Fruit fly (Drosophila melanogaster): ENCODE results near the gene CG7546.

DNA sequence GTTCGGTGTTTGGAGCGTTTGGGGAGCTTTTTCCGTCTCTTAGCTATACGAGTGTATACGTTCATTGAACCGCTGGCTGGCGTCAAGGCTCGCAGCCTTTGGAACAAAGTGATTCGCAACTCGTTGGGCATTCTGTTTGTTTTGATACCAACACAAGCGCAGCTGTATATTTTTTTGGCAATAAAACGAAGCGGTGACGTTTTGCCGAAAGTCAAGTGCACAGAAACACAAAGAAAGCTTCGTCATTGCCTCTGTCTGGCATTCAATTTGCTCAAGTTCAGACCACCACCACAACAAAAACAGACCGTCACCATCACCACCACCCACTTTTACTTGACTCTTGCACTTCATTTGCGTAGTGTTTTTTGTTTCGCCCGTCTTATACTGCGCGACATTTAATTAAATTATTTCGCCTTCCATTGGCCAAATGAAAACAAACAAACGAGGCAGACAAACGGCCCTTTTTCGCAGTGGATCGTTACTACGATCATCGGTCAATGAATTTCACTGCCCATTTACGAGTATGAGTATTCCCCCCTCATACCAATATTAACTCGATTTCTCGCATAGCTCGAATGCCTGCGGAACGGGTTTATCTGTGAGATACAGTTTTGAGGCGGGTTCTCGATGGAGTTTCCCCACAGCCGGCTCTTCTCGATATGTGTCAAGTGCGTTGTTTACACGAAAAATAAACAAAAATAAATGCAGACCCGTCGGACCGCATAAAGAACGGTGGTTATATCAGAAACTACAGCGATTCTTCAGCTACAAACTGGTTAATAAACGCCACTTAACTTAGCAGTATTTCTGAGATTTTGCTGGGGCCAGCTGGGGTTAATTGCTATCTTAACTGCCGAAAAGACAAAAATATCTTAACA lies 19.9 kb downstream of the CG7546 start:
- TF ChIP-seq CG14655 (GFP tag; optimal IDR thresholded peaks at IDR 0.05) (no peak), Ets98B (GFP tag; IDR thresholded peaks at IDR 0.05) (no peak), CG34367 (tag; optimal IDR thresholded peaks at IDR 0.05) (no peak), EcR (GFP tag; optimal IDR thresholded peaks at IDR 0.05) (peak; percentile 87), rn (GFP tag; IDR thresholded peaks at IDR 0.05) (no peak)
